Worm (Caenorhabditis elegans) whole organism, L4 larva: ENCODE measurements around the gene cisd-3.1.

ENCODE experiments used
- F37D6.2 ChIP-seq: sonication (generic microtip); optimal IDR thresholded peaks from 2 replicates; lab custom pipeline; 2016; ENCODE audit warnings: mild to moderate bottlenecking, missing genetic modification characterization, missing compliant biosample characterization
- R02D3.7 ChIP-seq: fragments of 150-350 bp; sonication (generic microtip); optimal IDR thresholded peaks from 3 replicates; lab custom pipeline; 2014; ENCODE audit warnings: missing biosample characterization, missing genetic modification characterization
- T26A8.4 ChIP-seq: fragments of 200-800 bp; sonication (Bioruptor generic); IDR thresholded peaks from 2 replicates; pipeline ENCODE4 v1.3.6; 2022; ENCODE audit warnings: missing genetic modification characterization, missing compliant biosample characterization
- ZK337.2 ChIP-seq: fragments of 200-800 bp; sonication (Bioruptor generic); IDR thresholded peaks from 2 replicates; pipeline ENCODE4 v1.3.6; 2022; ENCODE audit warnings: missing genetic modification reagents, missing genetic modification characterization, missing compliant biosample characterization
- attf-4 ChIP-seq: sonication (generic microtip); optimal IDR thresholded peaks from 3 replicates; lab custom pipeline; 2017; ENCODE audit warnings: missing biosample characterization, missing genetic modification characterization
- ceh-20 ChIP-seq: fragments of 200-800 bp; sonication (Bioruptor generic); IDR thresholded peaks from 2 replicates; pipeline ENCODE4 v1.3.6; 2022; ENCODE audit warnings: missing genetic modification reagents, missing genetic modification characterization, missing compliant biosample characterization
- ceh-44 ChIP-seq: fragments of 200-800 bp; sonication (Bioruptor generic); IDR thresholded peaks from 2 replicates; pipeline ENCODE4 v1.3.6; 2022; ENCODE audit warnings: missing genetic modification reagents, missing genetic modification characterization, missing compliant biosample characterization
- ceh-62 ChIP-seq: sonication (generic microtip); optimal IDR thresholded peaks from 2 replicates; lab custom pipeline; 2017; ENCODE audit warnings: missing biosample characterization, missing genetic modification characterization
- ces-1 ChIP-seq: fragments of 150-350 bp; sonication (generic microtip); optimal IDR thresholded peaks from 4 replicates; lab custom pipeline; 2014; ENCODE audit warnings: missing biosample characterization, missing genetic modification reagents, missing genetic modification characterization
- daf-12 ChIP-seq: fragments of 150-350 bp; optimal IDR thresholded peaks from 2 replicates; lab custom pipeline; 2014; ENCODE audit warnings: missing biosample characterization, missing genetic modification reagents, missing genetic modification characterization
- daf-19 ChIP-seq: fragments of 200-800 bp; sonication (Bioruptor generic); conservative IDR thresholded peaks from 2 replicates; pipeline ENCODE4 v1.3.6; 2022; ENCODE audit warnings: missing genetic modification characterization, missing compliant biosample characterization
- dmd-8 ChIP-seq: fragments of 200-800 bp; sonication (Bioruptor generic); IDR thresholded peaks from 2 replicates; pipeline ENCODE4 v1.3.6; 2022; ENCODE audit warnings: missing genetic modification characterization, missing compliant biosample characterization
- dve-1 ChIP-seq: sonication (generic microtip); optimal IDR thresholded peaks from 2 replicates; lab custom pipeline; 2017; ENCODE audit warnings: antibody characterized with exemption, mild to moderate bottlenecking, missing genetic modification characterization, missing compliant biosample characterization; ENCODE audit not compliant: insufficient read depth
- fkh-10 ChIP-seq: fragments of 150-350 bp; optimal IDR thresholded peaks from 2 replicates; lab custom pipeline; 2014; ENCODE audit warnings: missing biosample characterization, missing genetic modification reagents, missing genetic modification characterization
- fos-1 ChIP-seq: fragments of 150-350 bp; optimal IDR thresholded peaks from 2 replicates; lab custom pipeline; 2014; ENCODE audit warnings: missing biosample characterization, missing genetic modification characterization
- hlh-11 ChIP-seq: fragments of 200-800 bp; sonication (Bioruptor generic); optimal IDR thresholded peaks from 2 replicates; lab custom pipeline; 2018; ENCODE audit warnings: mild to moderate bottlenecking, missing genetic modification characterization, missing compliant biosample characterization
- hlh-30 ChIP-seq: sonication (generic microtip); optimal IDR thresholded peaks from 2 replicates; lab custom pipeline; 2017; ENCODE audit warnings: antibody characterized with exemption, mild to moderate bottlenecking, missing genetic modification characterization, missing compliant biosample characterization; ENCODE audit not compliant: insufficient read depth
- jun-1 ChIP-seq: fragments of 150-350 bp; optimal IDR thresholded peaks from 2 replicates; lab custom pipeline; 2014; ENCODE audit warnings: missing biosample characterization, missing genetic modification reagents, missing genetic modification characterization
- lin-1 ChIP-seq: fragments of 200-800 bp; sonication (Bioruptor generic); IDR thresholded peaks from 2 replicates; pipeline ENCODE4 v1.3.6; 2022; ENCODE audit warnings: missing genetic modification reagents, missing genetic modification characterization, missing compliant biosample characterization
- lin-13 ChIP-seq: fragments of 150-350 bp; optimal IDR thresholded peaks from 2 replicates; lab custom pipeline; 2014; ENCODE audit warnings: missing biosample characterization, missing genetic modification reagents, missing genetic modification characterization
- lin-38 ChIP-seq: fragments of 200-800 bp; sonication (Bioruptor generic); IDR thresholded peaks from 2 replicates; pipeline ENCODE4 v1.3.6; 2022; ENCODE audit warnings: missing genetic modification reagents, missing genetic modification characterization, missing compliant biosample characterization
- lin-39 ChIP-seq: fragments of 150-350 bp; optimal IDR thresholded peaks from 2 replicates; lab custom pipeline; 2014; ENCODE audit warnings: missing biosample characterization, missing genetic modification reagents, missing genetic modification characterization
- lsy-2 ChIP-seq, 2 experiments: fragments of 150-350 bp in 1 of 2; sonication (generic microtip) in 1 of 2; optimal IDR thresholded peaks; 2 replicates each; lab custom pipeline; 2014 to 2017; ENCODE audit warnings: missing biosample characterization in 2 of 2, missing genetic modification characterization in 2 of 2
- madf-5 ChIP-seq, 2 experiments: fragments of 200-800 bp; sonication (Bioruptor generic); IDR thresholded peaks; 2 replicates each; pipeline ENCODE4 v1.3.6; 2022; ENCODE audit warnings: missing compliant biosample characterization in 2 of 2, missing genetic modification characterization in 2 of 2
- madf-9 ChIP-seq: fragments of 200-800 bp; sonication (Bioruptor generic); conservative IDR thresholded peaks from 2 replicates; pipeline ENCODE4 v1.3.6; 2022; ENCODE audit warnings: missing genetic modification reagents, missing genetic modification characterization, missing compliant biosample characterization
- mdl-1 ChIP-seq, 2 experiments: fragments of 150-350 bp in 1 of 2; sonication (generic microtip) in 1 of 2; optimal IDR thresholded peaks; 2 replicates each; lab custom pipeline; 2014 to 2017; ENCODE audit warnings: missing biosample characterization in 2 of 2, missing genetic modification characterization in 2 of 2
- mdt-29 ChIP-seq: fragments of 200-800 bp; sonication (Bioruptor generic); IDR thresholded peaks from 2 replicates; pipeline ENCODE4 v1.3.6; 2022; ENCODE audit warnings: missing genetic modification reagents, missing genetic modification characterization, missing compliant biosample characterization
- mes-2 ChIP-seq: sonication (generic microtip); optimal IDR thresholded peaks from 2 replicates; lab custom pipeline; 2016; ENCODE audit warnings: missing genotype, mild to moderate bottlenecking, missing genetic modification characterization, missing compliant biosample characterization; ENCODE audit not compliant: poor library complexity, severe bottlenecking
- mxl-2 ChIP-seq: fragments of 200-800 bp; sonication (Bioruptor generic); conservative IDR thresholded peaks from 2 replicates; pipeline ENCODE4 v1.3.6; 2022; ENCODE audit warnings: missing genetic modification reagents, missing genetic modification characterization, missing compliant biosample characterization
- nhr-10 ChIP-seq: fragments of 150-350 bp; optimal IDR thresholded peaks from 2 replicates; lab custom pipeline; 2014; ENCODE audit warnings: missing biosample characterization, missing genetic modification characterization
- nhr-25 ChIP-seq: sonication (generic microtip); optimal IDR thresholded peaks from 2 replicates; lab custom pipeline; 2017; ENCODE audit warnings: missing genetic modification characterization, mild to moderate bottlenecking, missing compliant biosample characterization, antibody characterized with exemption, moderate library complexity, borderline replicate concordance; ENCODE audit not compliant: insufficient read depth
- saeg-2 ChIP-seq: fragments of 200-800 bp; sonication (Bioruptor generic); IDR thresholded peaks from 2 replicates; pipeline ENCODE4 v1.3.6; 2022; ENCODE audit warnings: missing genetic modification reagents, missing genetic modification characterization, missing compliant biosample characterization
- sdz-12 ChIP-seq: fragments of 200-800 bp; sonication (Bioruptor generic); optimal IDR thresholded peaks from 2 replicates; lab custom pipeline; 2018; ENCODE audit warnings: mild to moderate bottlenecking, missing genetic modification characterization, missing compliant biosample characterization
- set-16 ChIP-seq: fragments of 200-800 bp; sonication (Bioruptor generic); IDR thresholded peaks from 2 replicates; pipeline ENCODE4 v1.3.6; 2022; ENCODE audit warnings: missing genetic modification reagents, missing genetic modification characterization, missing compliant biosample characterization
- spr-1 ChIP-seq: sonication (generic microtip); optimal IDR thresholded peaks from 2 replicates; lab custom pipeline; 2016; ENCODE audit warnings: mild to moderate bottlenecking, missing genetic modification characterization, missing compliant biosample characterization
- spr-3 ChIP-seq: fragments of 200-800 bp; sonication (Bioruptor generic); optimal IDR thresholded peaks from 2 replicates; lab custom pipeline; 2018; ENCODE audit warnings: mild to moderate bottlenecking, missing genetic modification characterization, missing compliant biosample characterization
- unc-39 ChIP-seq: sonication (generic microtip); optimal IDR thresholded peaks from 2 replicates; lab custom pipeline; 2017; ENCODE audit warnings: missing biosample characterization, missing genetic modification characterization
- unc-62 ChIP-seq, 3 experiments: fragments of 150-350 bp in 1 of 3; sonication (generic microtip); optimal IDR thresholded peaks in 2 of 3; peaks in 1 of 3; 1 replicate in 1 of 3; 2 replicates in 2 of 3; lab custom pipeline; 2014 to 2017; ENCODE audit warnings: missing biosample characterization in 3 of 3, missing genetic modification characterization in 3 of 3, missing genetic modification reagents in 3 of 3, missing genotype in 1 of 3
- zag-1 ChIP-seq: fragments of 150-350 bp; optimal IDR thresholded peaks from 2 replicates; lab custom pipeline; 2014; ENCODE audit warnings: missing biosample characterization, missing genetic modification characterization
- ztf-11 ChIP-seq: fragments of 150-350 bp; optimal IDR thresholded peaks from 2 replicates; lab custom pipeline; 2014; ENCODE audit warnings: missing biosample characterization, missing genetic modification characterization

The cisd-3.1 gene

DNA sequence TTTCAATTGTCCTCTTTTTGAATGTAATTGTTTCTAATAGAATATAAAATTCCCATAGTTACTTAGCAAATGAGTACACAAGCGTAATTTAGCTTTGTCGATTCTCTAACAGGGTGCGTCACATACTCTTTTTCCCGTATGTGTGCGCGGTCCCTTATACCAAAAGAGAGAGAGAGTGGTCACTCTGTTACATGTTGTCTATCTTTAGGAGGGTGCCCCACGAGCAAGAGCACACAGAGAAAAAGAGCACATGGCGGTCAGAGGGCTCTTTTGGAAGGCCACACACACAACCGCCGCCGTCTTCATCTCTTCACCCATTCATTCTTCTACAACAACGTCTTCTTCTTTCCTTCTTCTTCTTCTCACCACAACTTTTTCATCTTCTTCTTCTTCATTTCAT, 28.8 kb upstream of the cisd-3.1 start:
- TF ChIP-seq daf-12 (tag; lab: Kevin White, UChicago) (no peak), ceh-62 (tag; lab: Kevin White, UChicago) (no peak), R02D3.7 (tag; lab: Kevin White, UChicago) (no peak), set-16 (no peak), spr-1 (tag; lab: Kevin White, UChicago) (no peak), lsy-2 (tag; optimal IDR thresholded peaks at IDR 0.05; lab: Kevin White, UChicago) (peak in 1 of 2 experiments; percentile 28), zag-1 (no peak), hlh-30 (peak; percentile 42), F37D6.2 (tag; lab: Kevin White, UChicago) (no peak), unc-62 (GFP tag; optimal IDR thresholded peaks at IDR 0.05 in 1 of 2; lab: Kevin White, UChicago) (peak in 1 of 2 experiments; percentile 48), unc-62 (tag; optimal IDR thresholded peaks at IDR 0.05; lab: Kevin White, UChicago) (no peak), mxl-2 (GFP tag; lab: Robert Waterston, UW) (no peak), ces-1 (no peak), nhr-25 (tag; lab: Kevin White, UChicago) (no peak), attf-4 (no peak), spr-3 (GFP tag; lab: Kevin White, UChicago) (no peak), ceh-20 (GFP tag; lab: Robert Waterston, UW) (no peak), dmd-8 (GFP tag; lab: Robert Waterston, UW) (no peak), daf-19 (GFP tag; lab: Robert Waterston, UW) (no peak), lin-39 (no peak), mdl-1 (tag; optimal IDR thresholded peaks at IDR 0.05; lab: Kevin White, UChicago) (peak in 1 of 2 experiments; percentile 30), fkh-10 (GFP tag; lab: Kevin White, UChicago) (no peak), dve-1 (tag; lab: Kevin White, UChicago) (no peak), jun-1 (tag; lab: Kevin White, UChicago) (no peak), nhr-10 (no peak), madf-9 (no peak), ztf-11 (no peak)

DNA sequence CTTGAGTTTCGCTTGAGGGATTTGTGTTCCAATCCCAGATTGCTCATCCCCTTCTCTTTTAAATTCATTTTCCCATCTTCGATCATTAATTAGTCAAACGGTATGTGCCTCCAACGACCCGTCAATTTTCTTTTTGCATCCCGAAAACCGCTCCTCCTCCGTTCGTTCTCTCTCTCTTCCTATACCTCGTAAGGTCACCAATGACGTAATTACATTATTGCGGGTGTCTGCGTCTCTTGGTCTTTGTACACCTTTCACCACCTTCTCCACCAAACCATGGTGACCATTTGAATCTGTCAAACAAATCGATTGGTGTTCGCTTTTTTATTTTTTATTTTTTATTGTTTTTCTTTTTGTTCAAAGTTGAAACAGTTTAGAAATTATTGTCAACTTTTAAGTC, 27.5 kb upstream of the cisd-3.1 start:
- TF ChIP-seq lin-13 (no peak), mdt-29 (GFP tag; lab: Robert Waterston, UW) (no peak)

DNA sequence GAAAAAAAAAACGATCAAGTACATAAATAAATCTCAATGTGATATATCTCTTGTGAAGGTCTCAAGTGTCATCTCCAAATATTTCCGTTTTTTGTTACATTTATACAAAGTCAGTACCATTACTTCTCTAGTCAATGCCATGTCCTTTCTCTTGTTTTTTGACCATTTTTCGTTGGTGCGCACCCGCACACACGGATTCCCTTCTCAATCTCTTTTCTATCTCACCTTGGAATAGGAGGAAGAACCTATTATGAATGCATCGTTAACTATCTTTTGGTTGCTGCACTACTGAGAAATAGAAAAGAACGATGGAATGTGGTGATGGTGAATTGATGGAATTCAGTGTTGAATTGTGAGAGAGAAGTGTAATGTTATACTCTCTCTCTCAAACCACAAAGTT, 24.9 kb upstream of the cisd-3.1 start:
- TF ChIP-seq R02D3.7 (tag; lab: Kevin White, UChicago) (no peak), hlh-11 (tag; lab: Kevin White, UChicago) (no peak), saeg-2 (GFP tag; lab: Robert Waterston, UW) (no peak), lin-39 (no peak), ceh-44 (no peak), lin-38 (no peak), mes-2 (tag; lab: Kevin White, UChicago) (no peak), fos-1 (no peak)

DNA sequence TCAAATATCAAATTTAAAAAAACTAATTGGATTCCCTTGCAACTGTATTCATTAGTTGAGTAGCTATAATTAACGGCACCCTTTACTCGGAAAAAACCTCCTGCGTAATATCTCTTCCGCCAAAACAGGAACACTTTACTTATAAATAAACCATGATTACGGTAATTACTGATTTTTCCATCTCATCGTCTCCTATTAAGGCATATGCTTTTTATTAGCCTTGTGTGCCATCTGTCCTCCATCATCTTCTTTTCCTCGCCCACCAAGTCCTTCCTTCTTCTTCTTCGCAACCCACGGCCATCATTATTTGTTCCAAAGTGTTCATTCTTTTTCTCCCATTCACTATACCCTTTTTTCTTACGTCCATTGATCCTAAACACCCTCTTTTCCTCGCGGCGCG, 23.3 kb upstream of the cisd-3.1 start:
- TF ChIP-seq zag-1 (no peak), unc-62 (GFP tag; optimal IDR thresholded peaks at IDR 0.05 in 1 of 2; lab: Kevin White, UChicago) (peak in 1 of 2 experiments; percentile 60), unc-62 (tag; optimal IDR thresholded peaks at IDR 0.05; lab: Kevin White, UChicago) (no peak)

- no peak for TF ChIP-seq lin-38
- TF ChIP-seq fos-1 = no peak
- no peak for TF ChIP-seq lin-39
- no peak for TF ChIP-seq unc-39 (tag; lab: Kevin White, UChicago)
- TF ChIP-seq T26A8.4 (GFP tag; lab: Robert Waterston, UW) = no peak
- TF ChIP-seq sdz-12 = no peak
- no peak for TF ChIP-seq lin-1 (GFP tag; lab: Robert Waterston, UW)
- TF ChIP-seq ZK337.2 (GFP tag; lab: Robert Waterston, UW) = no peak
- TF ChIP-seq madf-5 (GFP tag; IDR thresholded peaks at IDR 0.05; lab: Robert Waterston, UW) = no peak
These were observed 22.6 kb upstream of the cisd-3.1 start, which contains the start of gene cdh-4 for ce11 chrIII:4520057-4520456. Gene cdh-4, plus strand, starts transcription at chrIII:4520357.
